Worm (Caenorhabditis elegans) whole organism, mixed stage, embryonic: ENCODE data around the gene gly-1.
"Not testable (repeated sequence)": the region's sequence is repeated elsewhere in the genome, so short reads cannot be mapped to it uniquely, and the experiment has no call there.

Experiments used
- M03D4.4 ChIP-seq: sonication (generic microtip); optimal IDR thresholded peaks from 2 replicates; lab custom pipeline; 2017; ENCODE audit warnings: mild to moderate bottlenecking, missing genetic modification characterization, missing compliant biosample characterization
- bed-3 ChIP-seq: fragments of 200-800 bp; sonication (Bioruptor generic); optimal IDR thresholded peaks from 3 replicates; lab custom pipeline; 2018; ENCODE audit warnings: mild to moderate bottlenecking, missing genetic modification characterization, moderate library complexity, missing compliant biosample characterization
- blmp-1 ChIP-seq: fragments of 150-350 bp; optimal IDR thresholded peaks from 2 replicates; lab custom pipeline; 2014; ENCODE audit warnings: missing biosample characterization, missing genetic modification characterization
- ceh-39 ChIP-seq: fragments of 150-350 bp; optimal IDR thresholded peaks from 2 replicates; lab custom pipeline; 2014; ENCODE audit warnings: missing biosample characterization, missing genetic modification characterization
- ceh-83 ChIP-seq: fragments of 200-800 bp; sonication (Bioruptor generic); optimal IDR thresholded peaks from 2 replicates; lab custom pipeline; 2018; ENCODE audit warnings: mild to moderate bottlenecking, missing genetic modification characterization, missing compliant biosample characterization
- ces-1 ChIP-seq: fragments of 150-350 bp; optimal IDR thresholded peaks from 2 replicates; lab custom pipeline; 2014; ENCODE audit warnings: missing biosample characterization, missing genetic modification reagents, missing genetic modification characterization
- cnd-1 ChIP-seq: fragments of 200-800 bp; sonication (Bioruptor generic); optimal IDR thresholded peaks from 2 replicates; lab custom pipeline; 2018; ENCODE audit warnings: mild to moderate bottlenecking, missing genetic modification characterization, missing compliant biosample characterization
- drap-1 ChIP-seq: fragments of 200-800 bp; sonication (Bioruptor generic); optimal IDR thresholded peaks from 3 replicates; lab custom pipeline; 2018; ENCODE audit warnings: mild to moderate bottlenecking, missing genetic modification characterization, missing compliant biosample characterization
- elt-1 ChIP-seq: sonication (generic microtip); optimal IDR thresholded peaks from 2 replicates; lab custom pipeline; 2017; ENCODE audit warnings: missing genetic modification characterization, mild to moderate bottlenecking, missing compliant biosample characterization, antibody characterized with exemption, moderate library complexity, borderline replicate concordance; ENCODE audit not compliant: insufficient read depth
- elt-3 ChIP-seq: fragments of 150-350 bp; optimal IDR thresholded peaks from 2 replicates; lab custom pipeline; 2014; ENCODE audit warnings: missing biosample characterization, missing genetic modification characterization
- flh-1 ChIP-seq: fragments of 200-800 bp; sonication (Bioruptor generic); optimal IDR thresholded peaks from 2 replicates; lab custom pipeline; 2018; ENCODE audit warnings: mild to moderate bottlenecking, missing genetic modification characterization, moderate library complexity, missing compliant biosample characterization
- ham-2 ChIP-seq: fragments of 200-800 bp; sonication (Bioruptor generic); optimal IDR thresholded peaks from 2 replicates; lab custom pipeline; 2018; ENCODE audit warnings: mild to moderate bottlenecking, missing genetic modification characterization, missing compliant biosample characterization
- hlh-1 ChIP-seq: fragments of 150-350 bp; optimal IDR thresholded peaks from 2 replicates; lab custom pipeline; 2014; ENCODE audit warnings: missing biosample characterization, missing genetic modification reagents, missing genetic modification characterization
- lin-13 ChIP-seq: fragments of 150-350 bp; optimal IDR thresholded peaks from 2 replicates; lab custom pipeline; 2014; ENCODE audit warnings: missing biosample characterization, missing genetic modification characterization
- lin-32 ChIP-seq: fragments of 200-800 bp; sonication (Bioruptor generic); optimal IDR thresholded peaks from 2 replicates; lab custom pipeline; 2018; ENCODE audit warnings: mild to moderate bottlenecking, missing genetic modification characterization, missing compliant biosample characterization
- mab-5 ChIP-seq: fragments of 150-350 bp; optimal IDR thresholded peaks from 2 replicates; lab custom pipeline; 2014; ENCODE audit warnings: missing biosample characterization, missing genetic modification characterization
- mep-1 ChIP-seq: fragments of 150-350 bp; optimal IDR thresholded peaks from 2 replicates; lab custom pipeline; 2017; ENCODE audit warnings: missing biosample characterization, missing genetic modification reagents, missing genetic modification characterization, inconsistent platforms
- mls-2 ChIP-seq: sonication (generic microtip); optimal IDR thresholded peaks from 2 replicates; lab custom pipeline; 2016; ENCODE audit warnings: mild to moderate bottlenecking, missing genetic modification characterization, moderate library complexity, missing compliant biosample characterization
- nhr-12 ChIP-seq: fragments of 150-350 bp; optimal IDR thresholded peaks from 2 replicates; lab custom pipeline; 2014; ENCODE audit warnings: missing biosample characterization, missing genetic modification characterization
- nhr-2 ChIP-seq: fragments of 150-350 bp; optimal IDR thresholded peaks from 2 replicates; lab custom pipeline; 2014; ENCODE audit warnings: missing biosample characterization, missing genetic modification characterization
- nhr-237 ChIP-seq: fragments of 150-350 bp; optimal IDR thresholded peaks from 2 replicates; lab custom pipeline; 2014; ENCODE audit warnings: missing biosample characterization, missing genetic modification characterization
- nhr-28 ChIP-seq: fragments of 150-350 bp; optimal IDR thresholded peaks from 2 replicates; lab custom pipeline; 2014; ENCODE audit warnings: missing biosample characterization, missing genetic modification characterization
- nhr-76 ChIP-seq: sonication (generic microtip); optimal IDR thresholded peaks from 2 replicates; lab custom pipeline; 2017; ENCODE audit warnings: missing biosample characterization, missing genetic modification characterization
- pha-4 ChIP-seq: fragments of 150-350 bp; optimal IDR thresholded peaks from 2 replicates; lab custom pipeline; 2018; ENCODE audit warnings: missing biosample characterization, missing genetic modification reagents, missing genetic modification characterization
- sem-2 ChIP-seq: fragments of 200-800 bp; sonication (Bioruptor generic); optimal IDR thresholded peaks from 2 replicates; lab custom pipeline; 2018; ENCODE audit warnings: mild to moderate bottlenecking, missing genetic modification characterization, missing compliant biosample characterization
- sptf-1 ChIP-seq: sonication (generic microtip); optimal IDR thresholded peaks from 2 replicates; lab custom pipeline; 2017; ENCODE audit warnings: mild to moderate bottlenecking, missing genetic modification characterization, moderate library complexity, missing compliant biosample characterization
- tbx-8 ChIP-seq: fragments of 200-800 bp; sonication (Bioruptor generic); optimal IDR thresholded peaks from 2 replicates; lab custom pipeline; 2018; ENCODE audit warnings: mild to moderate bottlenecking, missing genetic modification characterization, moderate library complexity, missing compliant biosample characterization
- unc-120 ChIP-seq: sonication (generic microtip); optimal IDR thresholded peaks from 2 replicates; lab custom pipeline; 2017; ENCODE audit warnings: missing genetic modification characterization, missing compliant biosample characterization; ENCODE audit not compliant: poor library complexity, severe bottlenecking
- unc-39 ChIP-seq: fragments of 150-350 bp; optimal IDR thresholded peaks from 2 replicates; lab custom pipeline; 2014; ENCODE audit warnings: missing biosample characterization, missing genetic modification characterization
- unc-62 ChIP-seq: fragments of 150-350 bp; optimal IDR thresholded peaks from 2 replicates; lab custom pipeline; 2014; ENCODE audit warnings: missing biosample characterization, missing genetic modification reagents, missing genetic modification characterization
- zip-8 ChIP-seq: fragments of 150-350 bp; optimal IDR thresholded peaks from 2 replicates; lab custom pipeline; 2014; ENCODE audit warnings: missing biosample characterization, missing genetic modification characterization

gly-1 gene

DNA sequence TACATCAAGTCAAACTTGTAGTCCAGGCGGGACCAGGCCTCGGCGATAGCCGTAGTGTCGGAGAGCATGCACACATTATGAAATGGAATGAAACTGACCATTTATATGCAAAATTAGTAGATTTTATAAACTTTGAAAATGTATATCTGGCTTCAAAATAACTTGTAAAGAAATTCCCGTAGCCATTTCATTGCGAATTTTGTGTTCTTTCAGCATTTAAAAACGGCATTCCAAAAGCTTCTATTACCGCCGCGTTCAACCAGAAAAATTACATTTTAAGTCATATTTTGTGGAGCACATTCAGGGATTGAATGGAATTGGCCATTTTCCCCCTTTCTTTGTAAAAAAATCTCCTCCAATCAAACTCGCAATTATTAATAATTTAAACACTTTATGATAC, 20.9 kb upstream of the gly-1 start, which contains the start of gene Y19D2B.1:
Gene Y19D2B.1 (minus strand): TSS at position 101 of the 400 bp plus-strand sequence.
- TF ChIP-seq hlh-1; nhr-28 (tag; lab: Kevin White, UChicago); nhr-2 (tag; lab: Kevin White, UChicago): not testable (repeated sequence)

DNA sequence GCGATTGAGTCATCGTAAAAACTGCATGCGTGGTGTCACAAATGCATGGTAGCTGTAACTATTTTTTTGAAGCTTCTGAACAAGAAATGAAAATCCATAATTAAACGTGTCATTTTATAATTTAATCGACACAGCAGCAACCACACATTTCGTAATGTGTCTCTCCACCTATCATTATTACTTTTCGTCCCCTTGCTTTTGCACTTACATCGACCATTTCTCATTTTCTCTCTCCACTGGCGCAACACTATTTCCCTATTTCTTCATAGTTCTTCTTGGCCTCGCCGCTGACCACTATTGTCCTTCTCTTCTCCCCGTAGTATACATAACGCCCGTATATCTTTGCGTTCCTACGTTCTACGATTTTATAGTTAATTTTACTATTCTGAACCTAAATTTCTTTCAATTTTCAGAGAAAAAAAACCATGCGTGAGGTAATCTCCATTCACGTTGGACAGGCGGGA, 16.3 kb upstream of the gly-1 start, which contains the start of gene tba-4:
Gene tba-4 (plus strand): TSS at position 414 of the 464 bp plus-strand sequence.
- no peak for TF ChIP-seq ces-1 (GFP tag; lab: Kevin White, UChicago)
- TF ChIP-seq ham-2 (GFP tag; lab: Kevin White, UChicago): no peak
- no peak for TF ChIP-seq lin-13 (tag; lab: Kevin White, UChicago)
- TF ChIP-seq tbx-8: no peak
- TF ChIP-seq blmp-1 (tag; lab: Kevin White, UChicago): no peak
- TF ChIP-seq unc-39 (tag; lab: Kevin White, UChicago): no peak
- TF ChIP-seq ceh-39 (tag; lab: Kevin White, UChicago): no peak
- TF ChIP-seq lin-32 (GFP tag; lab: Kevin White, UChicago): no peak
- TF ChIP-seq flh-1 (GFP tag; lab: Kevin White, UChicago): no peak
- no peak for TF ChIP-seq nhr-2 (tag; lab: Kevin White, UChicago)
- TF ChIP-seq hlh-1: no peak
- no peak for TF ChIP-seq mab-5 (tag; lab: Kevin White, UChicago)
- TF ChIP-seq cnd-1 (tag; lab: Kevin White, UChicago): no peak
- no peak for TF ChIP-seq sptf-1
- TF ChIP-seq nhr-237 (tag; lab: Kevin White, UChicago): no peak
- no peak for TF ChIP-seq nhr-28 (tag; lab: Kevin White, UChicago)
- no peak for TF ChIP-seq unc-62 (GFP tag; lab: Kevin White, UChicago)
- no peak for TF ChIP-seq pha-4 (tag; lab: Kevin White, UChicago)
- TF ChIP-seq zip-8 (tag; lab: Kevin White, UChicago): no peak
- no peak for TF ChIP-seq nhr-76

DNA sequence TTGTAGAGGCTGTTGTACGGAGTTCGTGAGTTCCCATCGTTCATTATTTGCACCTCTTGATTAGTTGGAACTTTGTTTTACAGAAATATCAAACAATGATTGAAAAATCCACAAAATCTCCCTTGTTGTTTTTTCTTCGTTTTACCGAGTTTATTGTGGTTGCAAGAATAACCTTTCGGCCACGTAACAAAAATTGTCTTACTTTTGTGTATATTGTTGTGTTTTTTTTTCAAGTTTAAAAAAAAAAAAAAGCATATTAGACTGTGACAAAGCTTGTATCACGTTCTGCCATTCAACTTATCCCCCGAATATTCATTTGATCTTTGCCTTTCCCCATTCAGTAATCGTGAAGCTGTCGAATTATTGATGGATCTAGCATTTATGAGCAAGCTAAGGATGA, 15.2 kb upstream of the gly-1 start, which contains the start of gene F44F4.10:
Gene F44F4.10 (minus strand): TSS at position 101 of the 400 bp plus-strand sequence.
- TF ChIP-seq ces-1 (GFP tag; lab: Kevin White, UChicago) (no peak), mep-1 (tag; lab: Kevin White, UChicago) (no peak), bed-3 (GFP tag; lab: Kevin White, UChicago) (no peak), M03D4.4 (tag; lab: Kevin White, UChicago) (no peak), lin-13 (tag; lab: Kevin White, UChicago) (no peak), unc-120 (tag; lab: Kevin White, UChicago) (no peak)

DNA sequence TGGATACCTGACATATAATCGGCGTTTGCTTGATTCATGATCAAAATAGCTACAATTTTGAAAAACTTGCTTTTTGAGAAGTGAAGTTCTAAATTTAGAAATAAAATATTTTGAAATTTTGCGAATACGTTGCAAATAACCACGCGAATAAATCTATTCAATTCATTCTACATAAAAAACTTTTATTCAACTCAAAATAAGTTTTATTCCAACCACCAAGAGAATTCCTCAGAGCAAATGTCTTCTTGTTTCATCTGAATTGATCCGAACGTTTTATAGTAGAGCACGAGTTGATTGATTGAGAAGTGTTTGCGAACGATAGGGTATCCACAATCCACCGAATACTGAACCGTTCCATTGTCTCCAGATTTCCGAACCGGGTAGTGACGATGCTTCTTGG, 13.7 kb upstream of the gly-1 start, which contains the start of gene F44F4.9:
Gene F44F4.9 (minus strand): TSS at position 101 of the 400 bp plus-strand sequence.
- TF ChIP-seq unc-120 (tag; lab: Kevin White, UChicago) (no peak), sptf-1 (no peak), cnd-1 (tag; lab: Kevin White, UChicago) (no peak), blmp-1 (tag; lab: Kevin White, UChicago) (no peak), hlh-1 (no peak), ceh-83 (GFP tag; lab: Kevin White, UChicago) (no peak), zip-8 (tag; lab: Kevin White, UChicago) (no peak), tbx-8 (no peak), nhr-28 (tag; lab: Kevin White, UChicago) (no peak), unc-39 (tag; lab: Kevin White, UChicago) (no peak), mab-5 (tag; lab: Kevin White, UChicago) (no peak), nhr-2 (tag; lab: Kevin White, UChicago) (no peak), nhr-12 (tag; lab: Kevin White, UChicago) (no peak), drap-1 (no peak), sem-2 (no peak)

DNA sequence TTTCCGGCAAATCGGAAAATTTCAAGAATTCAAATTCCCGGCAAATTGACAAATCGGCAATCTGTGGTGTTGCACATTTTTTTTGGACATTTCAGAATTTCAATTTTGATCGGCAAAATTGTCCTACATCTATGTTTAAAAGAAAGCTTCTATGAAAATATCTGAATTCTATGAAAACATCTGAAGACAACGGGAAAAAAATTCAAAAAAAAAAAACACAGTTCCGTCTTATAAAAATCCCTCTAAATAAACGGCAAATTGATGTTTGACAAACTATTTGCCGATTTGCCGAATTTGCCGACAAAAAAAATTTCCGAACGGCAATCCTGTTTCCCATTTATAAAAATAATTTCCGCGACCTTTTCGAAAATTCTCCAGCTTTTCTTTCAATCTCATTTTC, 12.4 kb upstream of the gly-1 start, which contains the start of gene F44F4.15:
Gene F44F4.15 (plus strand): TSS at position 301 of the 400 bp plus-strand sequence.
- TF ChIP-seq mls-2 (tag; lab: Kevin White, UChicago) (no peak), drap-1 (no peak), unc-39 (tag; lab: Kevin White, UChicago) (no peak), mab-5 (tag; lab: Kevin White, UChicago) (no peak), unc-62 (GFP tag; lab: Kevin White, UChicago) (no peak), elt-1 (tag; lab: Kevin White, UChicago) (no peak), ces-1 (GFP tag; lab: Kevin White, UChicago) (no peak), unc-120 (tag; lab: Kevin White, UChicago) (no peak), elt-3 (tag; lab: Kevin White, UChicago) (no peak), nhr-76 (no peak), ham-2 (GFP tag; lab: Kevin White, UChicago) (no peak)
- TF ChIP-seq, all 35 proteins: peak for 0
